Worm (Caenorhabditis elegans) whole organism, L4 larva: ENCODE data around the gene R160.2.
A peak's percentile ranks its signal among the peaks of the same experiment; 100 is the strongest.

ENCODE experiments used
- F26F4.8 ChIP-seq: fragments of 200-800 bp; sonication (Bioruptor generic); conservative IDR thresholded peaks from 2 replicates; pipeline ENCODE4 v1.3.6; 2022; ENCODE audit warnings: missing genetic modification characterization, missing compliant biosample characterization
- F44E2.7 ChIP-seq: fragments of 200-800 bp; sonication (Bioruptor generic); IDR thresholded peaks from 2 replicates; pipeline ENCODE4 v2.1.2; 2022; ENCODE audit warnings: missing genetic modification characterization, missing compliant biosample characterization
- F49E8.2 ChIP-seq: sonication (generic microtip); optimal IDR thresholded peaks from 2 replicates; lab custom pipeline; 2016; ENCODE audit warnings: missing compliant biosample characterization, mild to moderate bottlenecking, missing genetic modification characterization, borderline replicate concordance
- Y48G9A.11 ChIP-seq: fragments of 200-800 bp; sonication (Bioruptor generic); IDR thresholded peaks from 2 replicates; pipeline ENCODE4 v1.3.6; 2022; ENCODE audit warnings: missing genetic modification reagents, missing genetic modification characterization, missing compliant biosample characterization
- Y75B8A.6 ChIP-seq: fragments of 200-800 bp; sonication (Bioruptor generic); IDR thresholded peaks from 2 replicates; pipeline ENCODE4 v1.3.6; 2022; ENCODE audit warnings: missing genetic modification reagents, missing genetic modification characterization, missing compliant biosample characterization
- ZK546.5 ChIP-seq, 2 experiments: sonication (generic microtip); optimal IDR thresholded peaks; 2 replicates each; lab custom pipeline; 2017; ENCODE audit warnings: missing biosample characterization in 2 of 2, missing genetic modification characterization in 2 of 2
- aha-1 ChIP-seq: fragments of 150-350 bp; peaks from one replicate; lab custom pipeline; 2014; ENCODE audit warnings: missing biosample characterization, missing genetic modification characterization
- ama-1 ChIP-seq: fragments of 150-350 bp; optimal IDR thresholded peaks from 2 replicates; lab custom pipeline; 2014; ENCODE audit warnings: inconsistent platforms, mixed read lengths
- arid-1 ChIP-seq: fragments of 200-800 bp; sonication (Bioruptor generic); conservative IDR thresholded peaks from 2 replicates; pipeline ENCODE4 v1.3.6; 2022; ENCODE audit warnings: missing genetic modification reagents, missing genetic modification characterization, missing compliant biosample characterization
- attf-4 ChIP-seq: sonication (generic microtip); optimal IDR thresholded peaks from 3 replicates; lab custom pipeline; 2017; ENCODE audit warnings: missing biosample characterization, missing genetic modification characterization
- ceh-62 ChIP-seq: sonication (generic microtip); optimal IDR thresholded peaks from 2 replicates; lab custom pipeline; 2017; ENCODE audit warnings: missing biosample characterization, missing genetic modification characterization
- ceh-82 ChIP-seq: sonication (generic microtip); optimal IDR thresholded peaks from 2 replicates; lab custom pipeline; 2017; ENCODE audit warnings: missing biosample characterization, missing genetic modification characterization
- cey-2 ChIP-seq: sonication (generic microtip); optimal IDR thresholded peaks from 3 replicates; lab custom pipeline; 2017; ENCODE audit warnings: missing genetic modification characterization, mild to moderate bottlenecking, missing compliant biosample characterization, antibody characterized with exemption, borderline replicate concordance; ENCODE audit not compliant: insufficient read depth
- daf-12 ChIP-seq: fragments of 150-350 bp; optimal IDR thresholded peaks from 2 replicates; lab custom pipeline; 2014; ENCODE audit warnings: missing biosample characterization, missing genetic modification reagents, missing genetic modification characterization
- daf-16 ChIP-seq, 3 experiments: sonication (generic microtip); optimal IDR thresholded peaks; 2 replicates each; lab custom pipeline; 2016 to 2017; ENCODE audit warnings: missing genetic modification characterization in 3 of 3, missing genetic modification reagents in 3 of 3, mild to moderate bottlenecking in 2 of 3, missing compliant biosample characterization in 2 of 3, missing biosample characterization in 1 of 3, moderate library complexity in 1 of 3
- daf-19 ChIP-seq: fragments of 200-800 bp; sonication (Bioruptor generic); conservative IDR thresholded peaks from 2 replicates; pipeline ENCODE4 v1.3.6; 2022; ENCODE audit warnings: missing genetic modification characterization, missing compliant biosample characterization
- dmd-6 ChIP-seq: fragments of 200-800 bp; sonication (Bioruptor generic); IDR thresholded peaks from 2 replicates; pipeline ENCODE4 v1.3.6; 2022; ENCODE audit warnings: missing genetic modification reagents, missing genetic modification characterization, missing compliant biosample characterization
- dmd-8 ChIP-seq: fragments of 200-800 bp; sonication (Bioruptor generic); IDR thresholded peaks from 2 replicates; pipeline ENCODE4 v1.3.6; 2022; ENCODE audit warnings: missing genetic modification characterization, missing compliant biosample characterization
- dve-1 ChIP-seq: sonication (generic microtip); optimal IDR thresholded peaks from 2 replicates; lab custom pipeline; 2017; ENCODE audit warnings: antibody characterized with exemption, mild to moderate bottlenecking, missing genetic modification characterization, missing compliant biosample characterization; ENCODE audit not compliant: insufficient read depth
- fos-1 ChIP-seq: fragments of 150-350 bp; optimal IDR thresholded peaks from 2 replicates; lab custom pipeline; 2014; ENCODE audit warnings: missing biosample characterization, missing genetic modification characterization
- hif-1 ChIP-seq, 2 experiments: sonication (generic microtip); optimal IDR thresholded peaks; 2 replicates each; lab custom pipeline; 2016 to 2017; ENCODE audit warnings: missing compliant biosample characterization in 2 of 2, missing genetic modification characterization in 2 of 2, missing genetic modification reagents in 2 of 2, missing genotype in 2 of 2, mild to moderate bottlenecking in 1 of 2
- hmg-1.1 ChIP-seq: fragments of 200-800 bp; sonication (Bioruptor generic); IDR thresholded peaks from 2 replicates; pipeline ENCODE4 v1.3.6; 2022; ENCODE audit warnings: missing genetic modification reagents, missing genetic modification characterization, missing compliant biosample characterization
- lin-1 ChIP-seq: fragments of 200-800 bp; sonication (Bioruptor generic); IDR thresholded peaks from 2 replicates; pipeline ENCODE4 v1.3.6; 2022; ENCODE audit warnings: missing genetic modification reagents, missing genetic modification characterization, missing compliant biosample characterization
- lin-38 ChIP-seq: fragments of 200-800 bp; sonication (Bioruptor generic); IDR thresholded peaks from 2 replicates; pipeline ENCODE4 v1.3.6; 2022; ENCODE audit warnings: missing genetic modification reagents, missing genetic modification characterization, missing compliant biosample characterization
- madf-5 ChIP-seq, 2 experiments: fragments of 200-800 bp; sonication (Bioruptor generic); IDR thresholded peaks; 2 replicates each; pipeline ENCODE4 v1.3.6; 2022; ENCODE audit warnings: missing compliant biosample characterization in 2 of 2, missing genetic modification characterization in 2 of 2
- mdl-1 ChIP-seq, 2 experiments: fragments of 150-350 bp in 1 of 2; sonication (generic microtip) in 1 of 2; optimal IDR thresholded peaks; 2 replicates each; lab custom pipeline; 2014 to 2017; ENCODE audit warnings: missing biosample characterization in 2 of 2, missing genetic modification characterization in 2 of 2
- mxl-2 ChIP-seq: fragments of 200-800 bp; sonication (Bioruptor generic); conservative IDR thresholded peaks from 2 replicates; pipeline ENCODE4 v1.3.6; 2022; ENCODE audit warnings: missing genetic modification reagents, missing genetic modification characterization, missing compliant biosample characterization
- nhr-11 ChIP-seq: fragments of 150-350 bp; optimal IDR thresholded peaks from 2 replicates; lab custom pipeline; 2014; ENCODE audit warnings: missing biosample characterization, missing genetic modification characterization
- nhr-25 ChIP-seq: sonication (generic microtip); optimal IDR thresholded peaks from 2 replicates; lab custom pipeline; 2017; ENCODE audit warnings: missing genetic modification characterization, mild to moderate bottlenecking, missing compliant biosample characterization, antibody characterized with exemption, moderate library complexity, borderline replicate concordance; ENCODE audit not compliant: insufficient read depth
- nhr-41 ChIP-seq: fragments of 200-800 bp; sonication (Bioruptor generic); IDR thresholded peaks from 2 replicates; pipeline ENCODE4 v1.3.6; 2022; ENCODE audit warnings: missing genetic modification reagents, missing genetic modification characterization, missing compliant biosample characterization
- nhr-76 ChIP-seq: fragments of 150-350 bp; optimal IDR thresholded peaks from 2 replicates; lab custom pipeline; 2014; ENCODE audit warnings: missing biosample characterization, missing genetic modification characterization
- nhr-77 ChIP-seq: fragments of 150-350 bp; optimal IDR thresholded peaks from 2 replicates; lab custom pipeline; 2014; ENCODE audit warnings: missing biosample characterization, missing genetic modification characterization
- pqm-1 ChIP-seq: sonication (generic microtip); optimal IDR thresholded peaks from 2 replicates; lab custom pipeline; 2017; ENCODE audit warnings: missing biosample characterization, missing genetic modification characterization
- rbr-2 ChIP-seq: sonication (generic microtip); optimal IDR thresholded peaks from 2 replicates; lab custom pipeline; 2016; ENCODE audit warnings: missing genotype, missing genetic modification characterization, missing compliant biosample characterization
- spr-1 ChIP-seq: sonication (generic microtip); optimal IDR thresholded peaks from 2 replicates; lab custom pipeline; 2016; ENCODE audit warnings: mild to moderate bottlenecking, missing genetic modification characterization, missing compliant biosample characterization
- tag-97 ChIP-seq: fragments of 200-800 bp; sonication (Bioruptor generic); IDR thresholded peaks from 2 replicates; pipeline ENCODE4 v1.3.6; 2022; ENCODE audit warnings: missing genetic modification characterization, missing compliant biosample characterization
- tra-1 ChIP-seq: fragments of 200-800 bp; sonication (Bioruptor generic); IDR thresholded peaks from 2 replicates; pipeline ENCODE4 v1.3.6; 2022; ENCODE audit warnings: missing genetic modification reagents, missing genetic modification characterization, missing compliant biosample characterization
- unc-39 ChIP-seq: sonication (generic microtip); optimal IDR thresholded peaks from 2 replicates; lab custom pipeline; 2017; ENCODE audit warnings: missing biosample characterization, missing genetic modification characterization
- unc-62 ChIP-seq, 3 experiments: fragments of 150-350 bp in 1 of 3; sonication (generic microtip); optimal IDR thresholded peaks in 2 of 3; peaks in 1 of 3; 1 replicate in 1 of 3; 2 replicates in 2 of 3; lab custom pipeline; 2014 to 2017; ENCODE audit warnings: missing biosample characterization in 3 of 3, missing genetic modification characterization in 3 of 3, missing genetic modification reagents in 3 of 3, missing genotype in 1 of 3
- zag-1 ChIP-seq: fragments of 150-350 bp; optimal IDR thresholded peaks from 2 replicates; lab custom pipeline; 2014; ENCODE audit warnings: missing biosample characterization, missing genetic modification characterization
- zfp-3 ChIP-seq: fragments of 200-800 bp; sonication (Bioruptor generic); conservative IDR thresholded peaks from 2 replicates; pipeline ENCODE4 v1.3.6; 2022; ENCODE audit warnings: missing genetic modification reagents, missing genetic modification characterization, missing compliant biosample characterization
- ztf-11 ChIP-seq: fragments of 150-350 bp; optimal IDR thresholded peaks from 2 replicates; lab custom pipeline; 2014; ENCODE audit warnings: missing biosample characterization, missing genetic modification characterization

R160.2 gene

ce11 chrX:4395073-4395850 is 18.6 kb upstream of the R160.2 start (continued):
- no peak for TF ChIP-seq tra-1 (GFP tag; lab: Robert Waterston, UW)
- no peak for TF ChIP-seq fos-1 (tag; lab: Kevin White, UChicago)
- no peak for TF ChIP-seq F26F4.8
- TF ChIP-seq spr-1 (tag; lab: Kevin White, UChicago) = peak; percentile 84
- no peak for TF ChIP-seq nhr-41
- no peak for TF ChIP-seq Y75B8A.6 (GFP tag; lab: Robert Waterston, UW)
- TF ChIP-seq ceh-62 (tag; lab: Kevin White, UChicago) = no peak
- TF ChIP-seq dve-1 (tag; lab: Kevin White, UChicago) = peak; percentile 94
- peak in 1 of 2 experiments; percentile 67 for TF ChIP-seq unc-62 (GFP tag; optimal IDR thresholded peaks at IDR 0.05 in 1 of 2; lab: Kevin White, UChicago)
- TF ChIP-seq unc-62 (tag; optimal IDR thresholded peaks at IDR 0.05; lab: Kevin White, UChicago) = no peak

DNA sequence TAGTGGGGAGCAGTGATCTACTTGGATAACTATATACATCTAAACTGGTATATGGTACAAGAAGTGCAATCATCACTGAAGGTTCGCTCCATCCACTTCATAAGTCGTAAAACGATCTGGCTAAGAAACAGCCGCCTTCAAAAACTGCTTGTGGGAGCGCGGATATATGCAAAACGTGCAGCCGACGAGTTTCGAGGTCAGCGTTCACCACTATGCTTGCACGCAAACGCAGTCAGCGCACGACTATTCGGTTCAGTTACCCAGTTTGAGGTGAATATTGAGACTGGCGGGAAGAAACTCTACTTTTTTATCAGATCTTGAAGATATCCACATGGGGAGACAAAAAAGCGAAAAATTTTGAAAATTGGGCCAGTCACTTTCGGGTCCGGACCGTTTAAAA is 17.8 kb upstream of the R160.2 start:
- 0 out of 2 replicates have a peak, but pooled peaks have one; percentile 21 for TF ChIP-seq Y48G9A.11 (GFP tag; lab: Robert Waterston, UW)

- peak; percentile 81 for TF ChIP-seq aha-1 (tag; lab: Kevin White, UChicago)
- no peak for TF ChIP-seq zag-1 (tag; lab: Kevin White, UChicago)
- 0 out of 2 replicates have a peak, but pooled peaks have one; percentile 19 for TF ChIP-seq hmg-1.1 (GFP tag; lab: Robert Waterston, UW)
These were observed 15.0 kb upstream of the R160.2 start for ce11 chrX:4391680-4392079.

- peak; percentile 67; the same call in 1 of the 2 replicates for TF ChIP-seq zfp-3 (GFP tag; lab: Robert Waterston, UW)
- no peak for TF ChIP-seq ZK546.5 (tag; optimal IDR thresholded peaks at IDR 0.05; lab: Kevin White, UChicago)
- peak; percentile 90 for TF ChIP-seq nhr-25 (tag; lab: Kevin White, UChicago)
- no peak for TF ChIP-seq pqm-1 (tag; lab: Kevin White, UChicago)
- peak; percentile 78 to 90 for TF ChIP-seq mdl-1 (tag; optimal IDR thresholded peaks at IDR 0.05; lab: Kevin White, UChicago)
- TF ChIP-seq F49E8.2 (tag; lab: Kevin White, UChicago) = no peak
- no peak for TF ChIP-seq dmd-8
- TF ChIP-seq tag-97 (GFP tag; lab: Robert Waterston, UW) = no peak
- no peak for TF ChIP-seq cey-2 (tag; lab: Kevin White, UChicago)
- TF ChIP-seq aha-1 (tag; lab: Kevin White, UChicago) = peak; percentile 99
- no peak for TF ChIP-seq Y75B8A.6 (GFP tag; lab: Robert Waterston, UW)
- peak; percentile 90 for TF ChIP-seq arid-1 (GFP tag; lab: Robert Waterston, UW)
- no peak for TF ChIP-seq unc-39 (tag; lab: Kevin White, UChicago)
- no peak for TF ChIP-seq daf-19 (GFP tag; lab: Robert Waterston, UW)
- peak; percentile 60 for TF ChIP-seq lin-38 (GFP tag; lab: Robert Waterston, UW)
- TF ChIP-seq nhr-11 (tag; lab: Kevin White, UChicago) = peak; percentile 92
- TF ChIP-seq attf-4 (tag; lab: Kevin White, UChicago) = no peak
- peak; percentile 1 to 47 for TF ChIP-seq daf-16 (GFP tag; optimal IDR thresholded peaks at IDR 0.05; lab: Kevin White, UChicago)
- peak; percentile 73 for TF ChIP-seq daf-16 (tag; optimal IDR thresholded peaks at IDR 0.05; lab: Kevin White, UChicago)
- no peak for TF ChIP-seq fos-1 (tag; lab: Kevin White, UChicago)
- TF ChIP-seq F44E2.7 = no peak
- TF ChIP-seq nhr-76 (tag; lab: Kevin White, UChicago) = no peak
- no peak for TF ChIP-seq ztf-11
- TF ChIP-seq nhr-77 (tag; lab: Kevin White, UChicago) = peak; percentile 89
- TF ChIP-seq dmd-6 (GFP tag; lab: Robert Waterston, UW) = peak; percentile 90
- TF ChIP-seq daf-12 (tag; lab: Kevin White, UChicago) = no peak
- TF ChIP-seq madf-5 (GFP tag; IDR thresholded peaks at IDR 0.05; lab: Robert Waterston, UW) = no peak
- no peak for TF ChIP-seq mxl-2
- no peak for TF ChIP-seq ceh-82 (tag; lab: Kevin White, UChicago)
- peak; percentile 54 for TF ChIP-seq spr-1 (tag; lab: Kevin White, UChicago)
- TF ChIP-seq lin-1 = 0 out of 2 replicates have a peak, but pooled peaks have one; percentile 49
- TF ChIP-seq hif-1 (tag; optimal IDR thresholded peaks at IDR 0.05; lab: Kevin White, UChicago) = peak in 1 of 2 experiments; percentile 80
- TF ChIP-seq ama-1 = no peak
- TF ChIP-seq rbr-2 (tag; lab: Kevin White, UChicago) = peak; percentile 94
These were observed 12.2 kb upstream of the R160.2 start, which contains the start of gene dpy-23 for ce11 chrX:4388834-4389409. TSS of gene dpy-23 (plus strand) at chrX:4389359.
